Fruit fly (Drosophila melanogaster) whole organism, embryonic: ENCODE results near the gene nompC.

Experiments used
- Ada2b ChIP-seq: fragments of 200-800 bp; sonication (Bioruptor generic); IDR thresholded peaks from 2 replicates; pipeline ENCODE4 v1.3.6; 2022; ENCODE audit warnings: missing biosample characterization, missing genetic modification characterization
- C15 ChIP-seq: fragments of 200-800 bp; sonication (Bioruptor generic); IDR thresholded peaks from 3 replicates; pipeline ENCODE4 v1.3.6; 2022; ENCODE audit warnings: missing biosample characterization, missing genetic modification characterization
- CG10209 ChIP-seq: fragments of 200-800 bp; sonication (Bioruptor generic); optimal IDR thresholded peaks from 3 replicates; lab custom pipeline; 2017; ENCODE audit warnings: missing biosample characterization, mild to moderate bottlenecking, missing genetic modification characterization, missing genetic modification reagents
- CG10267 ChIP-seq: fragments of 200-800 bp; sonication (Bioruptor generic); optimal IDR thresholded peaks from 2 replicates; lab custom pipeline; 2018; ENCODE audit warnings: missing biosample characterization, mild to moderate bottlenecking, missing genetic modification characterization, moderate library complexity
- CG10543 ChIP-seq: fragments of 200-800 bp; sonication (Bioruptor generic); optimal IDR thresholded peaks from 3 replicates; lab custom pipeline; 2017; ENCODE audit warnings: missing biosample characterization, mild to moderate bottlenecking, missing genetic modification characterization, moderate library complexity
- CG12071 ChIP-seq: fragments of 200-800 bp; sonication (Bioruptor generic); optimal IDR thresholded peaks from 3 replicates; lab custom pipeline; 2018; ENCODE audit warnings: missing biosample characterization, mild to moderate bottlenecking, missing genetic modification characterization
- CG12769 ChIP-seq: fragments of 200-800 bp; sonication (Bioruptor generic); optimal IDR thresholded peaks from 2 replicates; lab custom pipeline; 2019; ENCODE audit warnings: missing biosample characterization, mild to moderate bottlenecking, missing genetic modification characterization, moderate library complexity
- CG13296 ChIP-seq: fragments of 200-800 bp; sonication (Bioruptor generic); optimal IDR thresholded peaks from 3 replicates; lab custom pipeline; 2018; ENCODE audit warnings: missing biosample characterization, mild to moderate bottlenecking, missing genetic modification characterization
- CG14667 ChIP-seq: fragments of 200-800 bp; sonication (Bioruptor generic); IDR thresholded peaks from 2 replicates; pipeline ENCODE4 v1.3.6; 2022; ENCODE audit warnings: missing biosample characterization, missing genetic modification characterization
- CG16813 ChIP-seq: fragments of 200-800 bp; sonication (Bioruptor generic); IDR thresholded peaks from 3 replicates; pipeline ENCODE4 v1.3.6; 2022; ENCODE audit warnings: missing biosample characterization, missing genetic modification characterization; ENCODE audit not compliant: partially characterized antibody
- CG18262 ChIP-seq: fragments of 200-800 bp; optimal IDR thresholded peaks from 3 replicates; lab custom pipeline; 2019; ENCODE audit warnings: missing biosample characterization, mild to moderate bottlenecking, missing genetic modification characterization, moderate library complexity
- CG2678 ChIP-seq: fragments of 200-800 bp; sonication (Bioruptor generic); optimal IDR thresholded peaks from 3 replicates; lab custom pipeline; 2019; ENCODE audit warnings: missing biosample characterization, mild to moderate bottlenecking, missing genetic modification characterization, moderate library complexity
- CG2889 ChIP-seq: fragments of 200-800 bp; sonication (Bioruptor generic); IDR thresholded peaks from 3 replicates; pipeline ENCODE4 v1.3.6; 2022; ENCODE audit warnings: missing biosample characterization, missing genetic modification characterization
- CG34376 ChIP-seq: fragments of 200-800 bp; sonication (Bioruptor generic); optimal IDR thresholded peaks from 2 replicates; lab custom pipeline; 2018; ENCODE audit warnings: missing biosample characterization, mild to moderate bottlenecking, missing genetic modification characterization
- CG4404 ChIP-seq: fragments of 200-800 bp; sonication (Bioruptor generic); IDR thresholded peaks from 2 replicates; pipeline ENCODE4 v1.3.6; 2022; ENCODE audit warnings: missing biosample characterization, missing genetic modification characterization
- CG4820 ChIP-seq: fragments of 200-800 bp; sonication (Bioruptor generic); optimal IDR thresholded peaks from 3 replicates; lab custom pipeline; 2016; ENCODE audit warnings: missing biosample characterization, missing genetic modification characterization
- CG6254 ChIP-seq: fragments of 200-800 bp; sonication (Bioruptor generic); optimal IDR thresholded peaks from 3 replicates; lab custom pipeline; 2017; ENCODE audit warnings: mild to moderate bottlenecking, missing biosample characterization, missing genetic modification reagents, missing genetic modification characterization
- CG7745 ChIP-seq: fragments of 200-800 bp; sonication (Bioruptor generic); optimal IDR thresholded peaks from 2 replicates; lab custom pipeline; 2018; ENCODE audit warnings: missing biosample characterization, mild to moderate bottlenecking, missing genetic modification characterization, moderate library complexity
- CG8089 ChIP-seq: fragments of 200-800 bp; sonication (Bioruptor generic); optimal IDR thresholded peaks from 3 replicates; lab custom pipeline; 2016; ENCODE audit warnings: missing biosample characterization, missing genetic modification characterization
- CG8765 ChIP-seq: fragments of 200-800 bp; sonication (Bioruptor generic); IDR thresholded peaks from 2 replicates; pipeline ENCODE4 v1.3.6; 2022; ENCODE audit warnings: missing biosample characterization, missing genetic modification characterization
- CG9727 ChIP-seq: fragments of 200-800 bp; sonication (Bioruptor generic); optimal IDR thresholded peaks from 3 replicates; lab custom pipeline; 2017; ENCODE audit warnings: missing biosample characterization, mild to moderate bottlenecking, missing genetic modification characterization
- CG9932 ChIP-seq: fragments of 200-800 bp; sonication (Bioruptor generic); IDR thresholded peaks from 2 replicates; pipeline ENCODE4 v1.3.6; 2022; ENCODE audit warnings: missing biosample characterization, missing genetic modification characterization
- CkIIα-i1 ChIP-seq: fragments of 200-800 bp; sonication (Bioruptor generic); IDR thresholded peaks from 2 replicates; pipeline ENCODE4 v1.3.6; 2022; ENCODE audit warnings: missing biosample characterization, missing genetic modification characterization
- Dip2 ChIP-seq: fragments of 200-800 bp; sonication (Bioruptor generic); IDR thresholded peaks from 2 replicates; pipeline ENCODE4 v1.3.6; 2022; ENCODE audit warnings: missing biosample characterization, missing genetic modification characterization
- E2f1 ChIP-seq: fragments of 200-800 bp; sonication (Bioruptor generic); IDR thresholded peaks from 2 replicates; pipeline ENCODE4 v1.3.6; 2022; ENCODE audit warnings: missing biosample characterization, missing genetic modification characterization
- E2f2 ChIP-seq: fragments of 200-800 bp; sonication (Bioruptor generic); IDR thresholded peaks from 2 replicates; pipeline ENCODE4 v1.3.6; 2022; ENCODE audit warnings: missing biosample characterization, missing genetic modification characterization
- H15 ChIP-seq: fragments of 200-800 bp; sonication (Bioruptor generic); IDR thresholded peaks from 3 replicates; pipeline ENCODE4 v1.3.6; 2022; ENCODE audit warnings: missing biosample characterization, missing genetic modification characterization
- HLHmδ ChIP-seq: fragments of 200-800 bp; sonication (Bioruptor generic); optimal IDR thresholded peaks from 2 replicates; lab custom pipeline; 2018; ENCODE audit warnings: missing biosample characterization, mild to moderate bottlenecking, missing genetic modification characterization, moderate library complexity
- HmgD ChIP-seq: fragments of 200-800 bp; sonication (Bioruptor generic); optimal IDR thresholded peaks from 3 replicates; lab custom pipeline; 2016; ENCODE audit warnings: missing biosample characterization, missing genetic modification characterization
- Hr51 ChIP-seq, 2 experiments: fragments of 200-800 bp; sonication (Bioruptor generic); optimal IDR thresholded peaks; 2 replicates in 1 of 2; 3 replicates in 1 of 2; lab custom pipeline; 2016 to 2018; ENCODE audit warnings: missing biosample characterization in 2 of 2, missing genetic modification characterization in 2 of 2, mild to moderate bottlenecking in 1 of 2, moderate library complexity in 1 of 2
- Sry-δ ChIP-seq: fragments of 200-800 bp; sonication (Bioruptor generic); optimal IDR thresholded peaks from 2 replicates; lab custom pipeline; 2016; ENCODE audit warnings: missing biosample characterization, missing genetic modification characterization
- btn ChIP-seq: fragments of 200-800 bp; sonication (Bioruptor generic); optimal IDR thresholded peaks from 2 replicates; lab custom pipeline; 2016; ENCODE audit warnings: missing biosample characterization, missing genetic modification characterization
- chn ChIP-seq: fragments of 200-800 bp; sonication (Bioruptor generic); optimal IDR thresholded peaks from 2 replicates; lab custom pipeline; 2016; ENCODE audit warnings: missing biosample characterization, missing genetic modification characterization
- corto ChIP-seq: fragments of 200-800 bp; sonication (Bioruptor generic); optimal IDR thresholded peaks from 2 replicates; lab custom pipeline; 2016; ENCODE audit warnings: missing biosample characterization, mild to moderate bottlenecking, missing genetic modification characterization, moderate library complexity
- eve ChIP-seq, 2 experiments: fragments of >200 bp; optimal IDR thresholded peaks; 2 replicates each; lab custom pipeline; 2017; ENCODE audit warnings: missing biosample characterization in 2 of 2, missing genetic modification characterization in 2 of 2
- ewg ChIP-seq: fragments of 200-800 bp; sonication (Bioruptor generic); optimal IDR thresholded peaks from 3 replicates; lab custom pipeline; 2017; ENCODE audit warnings: mild to moderate bottlenecking, missing biosample characterization, missing genetic modification reagents, missing genetic modification characterization
- ftz-f1 ChIP-seq: fragments of 200-800 bp; sonication (Bioruptor generic); optimal IDR thresholded peaks from 2 replicates; lab custom pipeline; 2016; ENCODE audit warnings: missing biosample characterization, missing genetic modification characterization
- grn ChIP-seq: fragments of 200-800 bp; sonication (Bioruptor generic); optimal IDR thresholded peaks from 3 replicates; lab custom pipeline; 2017; ENCODE audit warnings: missing biosample characterization, missing genetic modification characterization
- lola ChIP-seq, 3 experiments: fragments of >200 bp in 2 of 3; fragments of 200-800 bp in 1 of 3; sonication (Bioruptor generic) in 1 of 3; optimal IDR thresholded peaks; 2 replicates each; lab custom pipeline; 2017 to 2019; ENCODE audit warnings: missing biosample characterization in 3 of 3, missing genetic modification characterization in 3 of 3, mild to moderate bottlenecking in 1 of 3, moderate library complexity in 1 of 3
- mam ChIP-seq: fragments of 200-800 bp; sonication (Bioruptor generic); optimal IDR thresholded peaks from 3 replicates; lab custom pipeline; 2016; ENCODE audit warnings: missing biosample characterization, missing genetic modification characterization
- mirr ChIP-seq: fragments of 200-800 bp; sonication (Bioruptor generic); optimal IDR thresholded peaks from 3 replicates; lab custom pipeline; 2018; ENCODE audit warnings: missing biosample characterization, mild to moderate bottlenecking, missing genetic modification characterization
- sens ChIP-seq: fragments of 200-800 bp; sonication (Bioruptor generic); peaks from one replicate; lab custom pipeline; 2016; ENCODE audit warnings: missing biosample characterization, missing genetic modification characterization
- sens-2 ChIP-seq: fragments of 200-800 bp; sonication (Bioruptor generic); IDR thresholded peaks from 2 replicates; pipeline ENCODE4 v1.3.6; 2022; ENCODE audit warnings: missing biosample characterization, missing genetic modification characterization
- trh ChIP-seq: fragments of 200-800 bp; sonication (Bioruptor generic); optimal IDR thresholded peaks from 2 replicates; lab custom pipeline; 2016; ENCODE audit warnings: missing biosample characterization, missing genetic modification characterization
- vvl ChIP-seq: fragments of 200-800 bp; sonication (Bioruptor generic); IDR thresholded peaks from 2 replicates; pipeline ENCODE4 v1.3.6; 2022; ENCODE audit warnings: missing biosample characterization, missing genetic modification characterization
- wdn ChIP-seq: fragments of 200-800 bp; sonication (Bioruptor generic); IDR thresholded peaks from 2 replicates; pipeline ENCODE4 v1.3.6; 2022; ENCODE audit warnings: missing biosample characterization, missing genetic modification characterization
- z ChIP-seq: fragments of 200-800 bp; sonication (Bioruptor generic); IDR thresholded peaks from 3 replicates; pipeline ENCODE4 v1.3.6; 2022; ENCODE audit warnings: missing biosample characterization, missing genetic modification characterization
- zf30C ChIP-seq: fragments of 200-800 bp; sonication (Bioruptor generic); optimal IDR thresholded peaks from 3 replicates; lab custom pipeline; 2018; ENCODE audit warnings: missing biosample characterization, mild to moderate bottlenecking, missing genetic modification characterization
- zfh2 ChIP-seq: fragments of 200-800 bp; sonication (Bioruptor generic); optimal IDR thresholded peaks from 2 replicates; lab custom pipeline; 2016; ENCODE audit warnings: missing biosample characterization, missing genetic modification characterization

nompC gene

DNA sequence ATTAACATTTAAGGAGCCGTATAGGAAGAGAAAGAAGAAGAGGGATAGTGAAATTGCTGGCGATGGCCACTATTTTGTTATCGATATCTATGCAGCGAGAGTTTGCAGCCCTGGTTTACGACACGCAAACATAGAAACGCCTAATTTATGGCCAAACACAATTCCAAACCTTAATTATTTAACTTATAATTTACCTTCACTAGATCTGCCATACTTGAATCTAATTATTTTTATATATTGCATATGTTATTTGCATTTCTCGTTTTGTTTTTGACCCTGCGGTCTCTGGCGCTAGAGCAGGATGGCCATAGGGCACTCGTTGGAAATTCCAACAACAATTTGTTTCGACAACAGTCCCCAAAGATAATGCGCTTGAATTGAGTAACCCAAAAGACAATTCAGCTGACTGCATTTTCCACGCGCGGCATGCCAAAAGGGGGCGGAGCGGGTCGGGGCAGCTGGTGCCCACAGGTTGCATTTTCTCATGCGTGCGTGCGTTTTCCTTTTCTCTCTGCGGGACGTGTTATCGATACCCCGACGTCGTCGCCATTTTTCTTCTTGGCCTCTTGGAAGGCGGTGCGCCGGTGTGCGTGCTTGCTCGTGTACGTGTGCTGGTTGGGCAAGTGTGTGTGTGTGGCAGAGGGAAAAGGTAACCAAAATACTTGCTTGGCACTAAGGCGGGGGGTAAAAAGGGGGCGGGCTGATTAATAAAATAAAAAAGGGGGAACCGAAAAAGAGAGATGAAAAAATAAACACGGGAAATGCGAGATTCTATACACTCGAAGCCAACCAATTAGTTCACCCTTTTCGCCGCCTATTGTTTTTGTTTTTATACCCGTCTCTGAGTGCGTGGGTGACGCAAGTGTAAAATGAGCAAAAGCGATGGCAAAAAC lies 20.8 kb upstream of the nompC start (continued):
- TF ChIP-seq CG8765 (peak; percentile 52; the same call in 1 of the 2 replicates), CG9727 (GFP tag; lab: Kevin White, UChicago) (peak; percentile 39), btn (GFP tag; lab: Kevin White, UChicago) (no peak), CG14667 (GFP tag; lab: Robert Waterston, UW) (peak; percentile 70), CG12071 (GFP tag; lab: Kevin White, UChicago) (no peak), E2f2 (GFP tag; lab: Robert Waterston, UW) (peak; percentile 19; the same call in 1 of the 2 replicates), CG18262 (no peak), sens-2 (no peak), HmgD (GFP tag; lab: Kevin White, UChicago) (no peak), wdn (no peak), CG7745 (tag; lab: Kevin White, UChicago) (no peak), zf30C (GFP tag; lab: Kevin White, UChicago) (no peak), ftz-f1 (GFP tag; lab: Kevin White, UChicago) (no peak), CG2678 (tag; lab: Kevin White, UChicago) (no peak), CG12769 (tag; lab: Kevin White, UChicago) (no peak), chn (GFP tag; lab: Kevin White, UChicago) (peak; percentile 48), zfh2 (no peak), mam (GFP tag; lab: Kevin White, UChicago) (peak; percentile 45), CG6254 (peak; percentile 24), H15 (GFP tag; lab: Robert Waterston, UW) (peak; percentile 75; the same call in 2 of the 3 replicates), trh (GFP tag; lab: Kevin White, UChicago) (no peak), CkIIα-i1 (GFP tag; lab: Robert Waterston, UW) (no peak), HLHmδ (GFP tag; lab: Kevin White, UChicago) (peak; percentile 10), ewg (GFP tag; lab: Kevin White, UChicago) (no peak), Sry-δ (GFP tag; lab: Kevin White, UChicago) (peak; percentile 83), CG10543 (GFP tag; lab: Kevin White, UChicago) (peak; percentile 19), lola (GFP tag; optimal IDR thresholded peaks at IDR 0.05; lab: Kevin White, UChicago) (peak in 1 of 3 experiments; percentile 37), CG10267 (tag; lab: Kevin White, UChicago) (no peak), corto (GFP tag; lab: Kevin White, UChicago) (peak; percentile 46), Ada2b (GFP tag; lab: Robert Waterston, UW) (peak; percentile 41; the same call in 1 of the 2 replicates), C15 (peak; percentile 45; the same call in 1 of the 3 replicates), eve (GFP tag; optimal IDR thresholded peaks at IDR 0.05; lab: Kevin White, UChicago) (no peak), CG4820 (GFP tag; lab: Kevin White, UChicago) (no peak), sens (GFP tag; lab: Kevin White, UChicago) (peak; percentile 85), vvl (GFP tag; lab: Robert Waterston, UW) (peak; percentile 78), z (GFP tag; lab: Robert Waterston, UW) (no peak), CG13296 (GFP tag; lab: Kevin White, UChicago) (no peak), CG10209 (GFP tag; lab: Kevin White, UChicago) (peak; percentile 35), Hr51 (GFP tag; optimal IDR thresholded peaks at IDR 0.05; lab: Kevin White, UChicago) (peak in 1 of 2 experiments; percentile 5), CG34376 (GFP tag; lab: Kevin White, UChicago) (no peak), E2f1 (peak; percentile 76), CG8089 (GFP tag; lab: Kevin White, UChicago) (peak; percentile 13), grn (GFP tag; lab: Kevin White, UChicago) (no peak), mirr (GFP tag; lab: Kevin White, UChicago) (no peak), CG2889 (GFP tag; lab: Robert Waterston, UW) (no peak), CG16813 (GFP tag; lab: Robert Waterston, UW) (peak; percentile 71), Dip2 (no peak), CG4404 (GFP tag; lab: Robert Waterston, UW) (no peak), CG9932 (GFP tag; lab: Robert Waterston, UW) (peak; percentile 76)
